Fruit fly (Drosophila melanogaster) whole organism, embryonic: ENCODE measurements around the gene MAPk-Ak2.

Source experiments
- CG10321 ChIP-seq: fragments of 200-800 bp; sonication (Bioruptor generic); IDR thresholded peaks from 2 replicates; pipeline ENCODE4 v1.3.6; 2022; ENCODE audit warnings: missing biosample characterization, missing genetic modification characterization
- CG10462 ChIP-seq: fragments of 200-800 bp; sonication (Bioruptor generic); optimal IDR thresholded peaks from 2 replicates; lab custom pipeline; 2016; ENCODE audit warnings: missing biosample characterization, missing genetic modification characterization
- CG11560 ChIP-seq: fragments of 200-800 bp; sonication (Bioruptor generic); IDR thresholded peaks from 3 replicates; pipeline ENCODE4 v1.3.6; 2022; ENCODE audit warnings: missing biosample characterization, missing genetic modification characterization
- CG12071 ChIP-seq: fragments of 200-800 bp; sonication (Bioruptor generic); optimal IDR thresholded peaks from 3 replicates; lab custom pipeline; 2018; ENCODE audit warnings: missing biosample characterization, mild to moderate bottlenecking, missing genetic modification characterization
- CG12659 ChIP-seq: fragments of 200-800 bp; sonication (Bioruptor generic); optimal IDR thresholded peaks from 3 replicates; lab custom pipeline; 2017; ENCODE audit warnings: mild to moderate bottlenecking, missing biosample characterization, missing genetic modification reagents, missing genetic modification characterization
- CG13287 ChIP-seq: fragments of 200-800 bp; sonication (Bioruptor generic); IDR thresholded peaks from 2 replicates; pipeline ENCODE4 v1.3.6; 2022; ENCODE audit warnings: missing biosample characterization, missing genetic modification characterization; ENCODE audit not compliant: partially characterized antibody
- CG17328 ChIP-seq: fragments of 200-800 bp; sonication (Bioruptor generic); IDR thresholded peaks from 2 replicates; pipeline ENCODE4 v1.3.6; 2022; ENCODE audit warnings: missing biosample characterization, missing genetic modification characterization
- CG17829 ChIP-seq: fragments of 200-800 bp; optimal IDR thresholded peaks from 2 replicates; lab custom pipeline; 2019; ENCODE audit warnings: missing biosample characterization, mild to moderate bottlenecking, missing genetic modification characterization, moderate library complexity
- CG18011 ChIP-seq: fragments of 200-800 bp; sonication (Bioruptor generic); optimal IDR thresholded peaks from 2 replicates; lab custom pipeline; 2017; ENCODE audit warnings: missing biosample characterization, missing genetic modification characterization, mild to moderate bottlenecking, moderate library complexity, missing genotype
- CG2129 ChIP-seq: fragments of 200-800 bp; sonication (Bioruptor generic); IDR thresholded peaks from 2 replicates; pipeline ENCODE4 v1.3.6; 2022; ENCODE audit warnings: missing biosample characterization, missing genetic modification characterization; ENCODE audit not compliant: partially characterized antibody
- CG4854 ChIP-seq: fragments of 200-800 bp; sonication (Bioruptor generic); optimal IDR thresholded peaks from 2 replicates; lab custom pipeline; 2016; ENCODE audit warnings: missing biosample characterization, missing genetic modification characterization, inconsistent platforms
- CG7786 ChIP-seq: fragments of 200-800 bp; sonication (Bioruptor generic); optimal IDR thresholded peaks from 2 replicates; lab custom pipeline; 2016; ENCODE audit warnings: missing biosample characterization, missing genetic modification characterization
- CG8089 ChIP-seq: fragments of 200-800 bp; sonication (Bioruptor generic); optimal IDR thresholded peaks from 3 replicates; lab custom pipeline; 2016; ENCODE audit warnings: missing biosample characterization, missing genetic modification characterization
- CoRest ChIP-seq: fragments of 200-800 bp; sonication (Bioruptor generic); optimal IDR thresholded peaks from 3 replicates; lab custom pipeline; 2018; ENCODE audit warnings: missing biosample characterization, mild to moderate bottlenecking, missing genetic modification characterization, moderate library complexity
- Dip3 ChIP-seq: fragments of 200-800 bp; sonication (Bioruptor generic); optimal IDR thresholded peaks from 3 replicates; lab custom pipeline; 2016; ENCODE audit warnings: missing biosample characterization, missing genetic modification characterization
- Elba2 ChIP-seq: fragments of 200-800 bp; sonication (Bioruptor generic); optimal IDR thresholded peaks from 3 replicates; lab custom pipeline; 2016; ENCODE audit warnings: missing biosample characterization, missing genetic modification characterization
- Hand ChIP-seq: fragments of 200-800 bp; sonication (Bioruptor generic); optimal IDR thresholded peaks from 2 replicates; lab custom pipeline; 2017; ENCODE audit warnings: mild to moderate bottlenecking, missing biosample characterization, missing genetic modification reagents, missing genetic modification characterization
- Hsf ChIP-seq: fragments of 200-800 bp; sonication (Bioruptor generic); optimal IDR thresholded peaks from 3 replicates; lab custom pipeline; 2016; ENCODE audit warnings: missing biosample characterization, missing genetic modification characterization
- Jarid2 ChIP-seq: fragments of 200-800 bp; sonication (Bioruptor generic); optimal IDR thresholded peaks from 3 replicates; lab custom pipeline; 2017; ENCODE audit warnings: mild to moderate bottlenecking, missing biosample characterization, missing genetic modification reagents, missing genetic modification characterization
- Nf-YA ChIP-seq: fragments of 200-800 bp; sonication (Bioruptor generic); IDR thresholded peaks from 2 replicates; pipeline ENCODE4 v1.3.6; 2022; ENCODE audit warnings: missing biosample characterization, missing genetic modification characterization
- Optix ChIP-seq: fragments of 200-800 bp; sonication (Bioruptor generic); IDR thresholded peaks from 3 replicates; pipeline ENCODE4 v1.3.6; 2022; ENCODE audit warnings: missing biosample characterization, missing genetic modification characterization
- Six4 ChIP-seq: fragments of 200-800 bp; sonication (Bioruptor generic); optimal IDR thresholded peaks from 2 replicates; lab custom pipeline; 2016; ENCODE audit warnings: missing biosample characterization, missing genetic modification characterization
- Sox100B ChIP-seq: fragments of 200-800 bp; sonication (Bioruptor generic); optimal IDR thresholded peaks from 3 replicates; lab custom pipeline; 2018; ENCODE audit warnings: missing biosample characterization, mild to moderate bottlenecking, missing genetic modification characterization
- Sry-δ ChIP-seq: fragments of 200-800 bp; sonication (Bioruptor generic); optimal IDR thresholded peaks from 2 replicates; lab custom pipeline; 2016; ENCODE audit warnings: missing biosample characterization, missing genetic modification characterization
- Xrp1 ChIP-seq: fragments of 200-800 bp; sonication (Bioruptor generic); IDR thresholded peaks from 2 replicates; pipeline ENCODE4 v1.3.6; 2022; ENCODE audit warnings: missing biosample characterization, missing genetic modification characterization
- abd-A ChIP-seq: fragments of 200-800 bp; sonication (Bioruptor generic); optimal IDR thresholded peaks from 3 replicates; lab custom pipeline; 2019; ENCODE audit warnings: missing biosample characterization, mild to moderate bottlenecking, missing genetic modification characterization, moderate library complexity
- chm ChIP-seq: fragments of 200-800 bp; sonication (Bioruptor generic); IDR thresholded peaks from 2 replicates; pipeline ENCODE4 v1.3.6; 2022; ENCODE audit warnings: missing biosample characterization, missing genetic modification characterization
- danr ChIP-seq: fragments of 200-800 bp; sonication (Bioruptor generic); IDR thresholded peaks from 2 replicates; pipeline ENCODE4 v1.3.6; 2022; ENCODE audit warnings: missing biosample characterization, missing genetic modification characterization
- dysf ChIP-seq: fragments of 200-800 bp; sonication (Bioruptor generic); IDR thresholded peaks from 3 replicates; pipeline ENCODE4 v1.3.6; 2022; ENCODE audit warnings: missing biosample characterization, missing genetic modification characterization
- eyg ChIP-seq: fragments of 200-800 bp; sonication (Bioruptor generic); optimal IDR thresholded peaks from 3 replicates; lab custom pipeline; 2016; ENCODE audit warnings: missing biosample characterization, missing genetic modification characterization
- fu2 ChIP-seq: fragments of 200-800 bp; sonication (Bioruptor generic); optimal IDR thresholded peaks from 2 replicates; lab custom pipeline; 2016; ENCODE audit warnings: missing biosample characterization, missing genetic modification characterization
- gem ChIP-seq: fragments of 200-800 bp; sonication (Bioruptor generic); optimal IDR thresholded peaks from 2 replicates; lab custom pipeline; 2019; ENCODE audit warnings: missing biosample characterization, mild to moderate bottlenecking, missing genetic modification characterization, moderate library complexity
- gfzf ChIP-seq: fragments of 200-800 bp; sonication (Bioruptor generic); optimal IDR thresholded peaks from 2 replicates; lab custom pipeline; 2016; ENCODE audit warnings: missing biosample characterization, mild to moderate bottlenecking, missing genetic modification characterization, moderate library complexity
- kni ChIP-seq: fragments of 200-800 bp; sonication (Bioruptor generic); optimal IDR thresholded peaks from 3 replicates; lab custom pipeline; 2017; ENCODE audit warnings: mild to moderate bottlenecking, missing biosample characterization, missing genetic modification reagents, missing genetic modification characterization
- lilli ChIP-seq: fragments of 200-800 bp; sonication (Bioruptor generic); optimal IDR thresholded peaks from 3 replicates; lab custom pipeline; 2016; ENCODE audit warnings: missing biosample characterization, missing genetic modification characterization
- lmd ChIP-seq: fragments of 200-800 bp; sonication (Bioruptor generic); IDR thresholded peaks from 2 replicates; pipeline ENCODE4 v1.3.6; 2022; ENCODE audit warnings: missing biosample characterization, missing genetic modification characterization
- luna ChIP-seq: fragments of 200-800 bp; sonication (Bioruptor generic); optimal IDR thresholded peaks from 2 replicates; lab custom pipeline; 2016; ENCODE audit warnings: missing biosample characterization, missing genetic modification characterization
- mld ChIP-seq: fragments of 200-800 bp; sonication (Bioruptor generic); IDR thresholded peaks from 3 replicates; pipeline ENCODE4 v1.3.6; 2022; ENCODE audit warnings: missing biosample characterization, missing genetic modification characterization; ENCODE audit not compliant: partially characterized antibody
- nom ChIP-seq: fragments of 200-800 bp; sonication (Bioruptor generic); optimal IDR thresholded peaks from 2 replicates; lab custom pipeline; 2017; ENCODE audit warnings: missing biosample characterization, missing genetic modification characterization, mild to moderate bottlenecking, moderate library complexity, missing genetic modification reagents
- org-1 ChIP-seq: fragments of 200-800 bp; sonication (Bioruptor generic); optimal IDR thresholded peaks from 2 replicates; lab custom pipeline; 2017; ENCODE audit warnings: missing biosample characterization, missing genetic modification characterization
- pho ChIP-seq: fragments of 200-800 bp; sonication (Bioruptor generic); optimal IDR thresholded peaks from 2 replicates; lab custom pipeline; 2016; ENCODE audit warnings: missing biosample characterization, missing genetic modification characterization
- pita ChIP-seq: fragments of 200-800 bp; sonication (Bioruptor generic); optimal IDR thresholded peaks from 2 replicates; lab custom pipeline; 2017; ENCODE audit warnings: missing biosample characterization, mild to moderate bottlenecking, missing genetic modification characterization
- ranshi ChIP-seq: fragments of 200-800 bp; sonication (Bioruptor generic); IDR thresholded peaks from 2 replicates; pipeline ENCODE4 v1.3.6; 2022; ENCODE audit warnings: missing biosample characterization, missing genetic modification characterization
- rib ChIP-seq: fragments of 200-800 bp; sonication (Bioruptor generic); IDR thresholded peaks from 2 replicates; pipeline ENCODE4 v1.3.6; 2022; ENCODE audit warnings: missing biosample characterization, missing genetic modification characterization
- sim ChIP-seq: fragments of 200-800 bp; sonication (Bioruptor generic); IDR thresholded peaks from 2 replicates; pipeline ENCODE4 v1.3.6; 2022; ENCODE audit warnings: missing biosample characterization, missing genetic modification characterization
- sisA ChIP-seq: fragments of 200-800 bp; sonication (Bioruptor generic); IDR thresholded peaks from 2 replicates; pipeline ENCODE4 v1.3.6; 2022; ENCODE audit warnings: missing biosample characterization, missing genetic modification characterization
- stwl ChIP-seq: fragments of 200-800 bp; sonication (Bioruptor generic); optimal IDR thresholded peaks from 3 replicates; lab custom pipeline; 2018; ENCODE audit warnings: missing biosample characterization, mild to moderate bottlenecking, missing genetic modification characterization, moderate library complexity
- tin ChIP-seq: fragments of 200-800 bp; sonication (Bioruptor generic); optimal IDR thresholded peaks from 3 replicates; lab custom pipeline; 2016; ENCODE audit warnings: missing biosample characterization, missing genetic modification characterization
- tna ChIP-seq: fragments of 200-800 bp; sonication (Bioruptor generic); IDR thresholded peaks from 2 replicates; pipeline ENCODE4 v1.3.6; 2022; ENCODE audit warnings: missing biosample characterization, missing genetic modification characterization; ENCODE audit not compliant: partially characterized antibody
- trh ChIP-seq: fragments of 200-800 bp; sonication (Bioruptor generic); optimal IDR thresholded peaks from 2 replicates; lab custom pipeline; 2016; ENCODE audit warnings: missing biosample characterization, missing genetic modification characterization

Gene MAPk-Ak2

dm6 chrX:5735268-5735941 lies 28.6 kb downstream of the MAPk-Ak2 start (continued):
- TF ChIP-seq dysf = peak; percentile 83
- no peak for TF ChIP-seq kni (GFP tag; lab: Kevin White, UChicago)
- no peak for TF ChIP-seq Elba2 (GFP tag; lab: Kevin White, UChicago)
- TF ChIP-seq ranshi = peak; percentile 73
- TF ChIP-seq abd-A (tag; lab: Kevin White, UChicago) = no peak
- TF ChIP-seq Xrp1 (GFP tag; lab: Robert Waterston, UW) = peak; percentile 83
- peak; percentile 75 for TF ChIP-seq sisA (GFP tag; lab: Robert Waterston, UW)
- TF ChIP-seq Nf-YA = no peak
- TF ChIP-seq tna (GFP tag; lab: Robert Waterston, UW) = no peak
- TF ChIP-seq Hsf = peak; percentile 79
- TF ChIP-seq tin (GFP tag; lab: Kevin White, UChicago) = peak; percentile 61
- TF ChIP-seq chm (GFP tag; lab: Robert Waterston, UW) = peak; percentile 72
- peak; percentile 36 for TF ChIP-seq CG8089 (GFP tag; lab: Kevin White, UChicago)
- no peak for TF ChIP-seq Six4
- TF ChIP-seq rib (GFP tag; lab: Robert Waterston, UW) = 0 out of 2 replicates have a peak, but pooled peaks have one; percentile 47
- TF ChIP-seq Hand (GFP tag; lab: Kevin White, UChicago) = peak; percentile 59
- peak; percentile 24 for TF ChIP-seq CG10462 (GFP tag; lab: Kevin White, UChicago)
- TF ChIP-seq CG10321 (GFP tag; lab: Robert Waterston, UW) = peak; percentile 38; the same call in 1 of the 2 replicates
- peak; percentile 51 for TF ChIP-seq nom
- TF ChIP-seq Dip3 (GFP tag; lab: Kevin White, UChicago) = peak; percentile 76
- TF ChIP-seq Sry-δ (GFP tag; lab: Kevin White, UChicago) = no peak
- no peak for TF ChIP-seq CG2129 (GFP tag; lab: Robert Waterston, UW)
- peak; percentile 43 for TF ChIP-seq CG12071 (GFP tag; lab: Kevin White, UChicago)
- TF ChIP-seq luna = no peak
- no peak for TF ChIP-seq CG13287 (GFP tag; lab: Robert Waterston, UW)
- peak; percentile 74 for TF ChIP-seq org-1 (GFP tag; lab: Kevin White, UChicago)
- peak; percentile 55 for TF ChIP-seq Sox100B (GFP tag; lab: Kevin White, UChicago)
- no peak for TF ChIP-seq eyg (GFP tag; lab: Kevin White, UChicago)
- no peak for TF ChIP-seq Optix (GFP tag; lab: Robert Waterston, UW)
- 0 out of 3 replicates have a peak, but pooled peaks have one; percentile 43 for TF ChIP-seq CG11560 (tag; lab: Robert Waterston, UW)
- no peak for TF ChIP-seq danr (GFP tag; lab: Robert Waterston, UW)
- TF ChIP-seq sim (GFP tag; lab: Robert Waterston, UW) = no peak
- TF ChIP-seq CG17829 (tag; lab: Kevin White, UChicago) = peak; percentile 76
- TF ChIP-seq CG7786 (GFP tag; lab: Kevin White, UChicago) = peak; percentile 24
- peak; percentile 26 for TF ChIP-seq fu2 (GFP tag; lab: Kevin White, UChicago)
- TF ChIP-seq pita (GFP tag; lab: Kevin White, UChicago) = no peak
- TF ChIP-seq stwl (tag; lab: Kevin White, UChicago) = no peak
- peak; percentile 62 for TF ChIP-seq CG12659 (GFP tag; lab: Kevin White, UChicago)
- no peak for TF ChIP-seq trh (GFP tag; lab: Kevin White, UChicago)
- peak; percentile 85 for TF ChIP-seq lilli
- TF ChIP-seq gfzf = no peak
- TF ChIP-seq gem = peak; percentile 88
- TF ChIP-seq mld (GFP tag; lab: Robert Waterston, UW) = no peak
- TF ChIP-seq CG18011 (GFP tag; lab: Kevin White, UChicago) = peak; percentile 7
- TF ChIP-seq CG4854 (GFP tag; lab: Kevin White, UChicago) = peak; percentile 54
- TF ChIP-seq CoRest (tag; lab: Kevin White, UChicago) = peak; percentile 77
- peak; percentile 50 for TF ChIP-seq pho (GFP tag; lab: Kevin White, UChicago)
- no peak for TF ChIP-seq Jarid2 (GFP tag; lab: Kevin White, UChicago)
- TF ChIP-seq CG17328 (GFP tag; lab: Robert Waterston, UW) = peak; percentile 83
- peak; percentile 80 for TF ChIP-seq lmd
